Worm (Caenorhabditis elegans): ENCODE results near the gene F19G12.3.
A peak's percentile ranks its signal among the peaks of the same experiment; 100 is the strongest.

Gene F19G12.3

DNA sequence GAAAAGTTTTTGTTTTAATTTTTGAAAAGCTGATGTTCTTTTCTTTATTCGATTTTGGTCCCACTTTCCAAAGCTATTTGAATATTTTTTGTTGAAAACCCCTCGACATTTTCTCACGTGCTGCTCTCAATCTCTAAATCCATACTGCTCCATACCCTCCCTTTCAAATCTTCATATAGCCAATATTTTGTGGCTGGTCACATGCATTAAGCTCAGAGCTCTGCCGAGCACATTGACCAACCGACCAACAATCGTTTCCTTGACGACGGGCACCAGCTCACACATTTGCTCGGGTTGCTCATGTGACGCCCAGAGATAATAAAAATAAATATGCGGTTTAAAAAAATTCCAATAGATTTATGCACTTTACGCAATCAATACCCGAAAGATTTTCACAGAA is 14.3 kb downstream of the F19G12.3 start (continued):
- peak in 2 of 3 experiments; percentile 23 to 43 for TF ChIP-seq ceh-82 (tag; optimal IDR thresholded peaks at IDR 0.05)
- peak; percentile 40 for TF ChIP-seq snu-23 (GFP tag; optimal IDR thresholded peaks at IDR 0.05)
- TF ChIP-seq dsc-1 (tag; optimal IDR thresholded peaks at IDR 0.05): peak; percentile 79
- TF ChIP-seq egl-13 (tag; optimal IDR thresholded peaks at IDR 0.05): peak; percentile 44

ce11 chrX:1440161-1440560 is 15.6 kb downstream of the F19G12.3 start, which contains the start of gene sedl-1:
sedl-1 (minus strand) TSS chrX:1440261.
- TF ChIP-seq ceh-88 (GFP tag; IDR thresholded peaks at IDR 0.05) (no peak), F16B12.6 (tag; optimal IDR thresholded peaks at IDR 0.05) (no peak), nhr-20 (tag; optimal IDR thresholded peaks at IDR 0.05) (no peak), fkh-10 (GFP tag; optimal IDR thresholded peaks at IDR 0.05) (no peak), pqm-1 (tag; optimal IDR thresholded peaks at IDR 0.05) (no peak), C04F5.9 (tag; optimal IDR thresholded peaks at IDR 0.05) (no peak), fkh-8 (tag; optimal IDR thresholded peaks at IDR 0.05) (no peak), elt-2 (tag; optimal IDR thresholded peaks at IDR 0.05) (no peak), hlh-17 (GFP tag; optimal IDR thresholded peaks at IDR 0.05; ENCODE audit: borderline replicate concordance) (no peak), lin-13 (GFP tag; optimal IDR thresholded peaks at IDR 0.05) (no peak), unc-62 (GFP tag; optimal IDR thresholded peaks at IDR 0.05) (no peak), mab-9 (GFP tag; IDR thresholded peaks at IDR 0.05) (no peak), alr-1 (tag; optimal IDR thresholded peaks at IDR 0.05; ENCODE audit: borderline replicate concordance) (no peak), ceh-63 (GFP tag; optimal IDR thresholded peaks at IDR 0.05) (no peak), ztf-4 (tag; optimal IDR thresholded peaks at IDR 0.05) (no peak), lin-35 (GFP tag; optimal IDR thresholded peaks at IDR 0.05) (no peak), ets-5 (GFP tag; IDR thresholded peaks at IDR 0.05) (no peak)

DNA sequence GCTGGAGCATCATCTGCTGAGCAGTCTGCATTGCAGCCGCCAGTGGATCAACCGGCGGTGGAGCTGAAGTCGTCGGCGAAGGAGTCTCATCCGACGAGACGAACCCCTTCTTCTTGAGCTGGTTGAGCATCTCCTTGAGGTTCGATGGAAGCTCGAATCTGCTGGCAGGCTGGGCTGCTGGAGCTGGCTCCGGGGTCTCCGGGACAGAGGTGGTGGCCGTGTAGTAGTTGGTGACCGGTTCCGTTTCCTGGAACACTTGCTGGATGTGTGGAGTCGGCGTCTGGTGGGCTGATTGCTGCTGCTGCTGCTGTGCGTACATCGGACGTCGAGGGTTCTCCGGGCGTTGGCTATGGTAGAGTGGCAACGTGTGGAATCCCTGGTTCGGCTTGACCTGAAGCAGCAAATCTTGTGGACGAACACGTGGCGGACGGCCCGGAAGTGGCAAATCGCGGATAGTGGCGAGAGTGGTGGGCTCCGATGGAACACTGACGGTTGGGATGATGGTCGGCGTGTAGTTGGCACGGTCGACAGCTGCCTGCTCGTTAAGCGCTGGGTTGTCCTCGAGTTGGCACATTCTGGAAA is 17.1 kb downstream of the F19G12.3 start:
- no peak for TF ChIP-seq nhr-47 (tag; optimal IDR thresholded peaks at IDR 0.05)
- peak; percentile 1 for TF ChIP-seq ceh-8 (GFP tag; optimal IDR thresholded peaks at IDR 0.05)

DNA sequence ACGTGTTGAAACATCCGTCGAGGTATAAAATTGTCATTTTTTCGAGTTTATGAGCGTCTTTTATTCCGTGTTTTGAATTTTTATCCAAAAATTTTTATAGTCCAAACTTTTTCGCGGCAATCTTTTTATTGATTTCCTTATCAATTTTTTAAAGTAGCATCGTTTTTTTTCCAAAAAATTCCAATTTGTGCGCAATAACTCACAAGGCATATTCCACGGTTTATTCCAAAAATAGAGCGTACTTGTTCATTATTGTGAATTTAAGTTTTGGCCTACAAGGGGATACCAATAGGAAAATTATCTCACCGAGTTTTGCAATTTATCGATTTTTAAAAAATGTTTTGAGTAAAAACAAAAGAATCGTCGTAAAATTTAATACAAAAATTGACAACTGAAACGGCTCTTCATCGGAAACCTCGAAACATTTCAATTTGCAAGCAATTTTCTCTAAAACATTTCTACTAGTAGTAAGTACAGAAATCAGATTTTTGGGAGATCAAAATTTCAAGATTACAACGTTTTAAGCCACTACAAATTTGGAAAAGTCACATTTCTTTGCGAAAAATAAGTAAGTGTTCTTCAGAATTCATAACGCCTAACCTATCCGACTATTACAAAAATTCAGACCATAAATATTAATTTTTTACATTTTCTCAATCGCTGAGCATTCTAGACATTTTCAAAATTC is 19.1 kb downstream of the F19G12.3 start:
- TF ChIP-seq C34B4.2 (tag; optimal IDR thresholded peaks at IDR 0.05) (no peak), nhr-237 (tag; optimal IDR thresholded peaks at IDR 0.05) (no peak), pax-3 (tag; optimal IDR thresholded peaks at IDR 0.05) (no peak), nhr-47 (tag; optimal IDR thresholded peaks at IDR 0.05) (peak; percentile 5), F16B12.6 (tag; optimal IDR thresholded peaks at IDR 0.05) (no peak), lin-39 (tag; optimal IDR thresholded peaks at IDR 0.05) (peak; percentile 47), alr-1 (tag; optimal IDR thresholded peaks at IDR 0.05; ENCODE audit: borderline replicate concordance) (no peak), nhr-90 (tag; optimal IDR thresholded peaks at IDR 0.05; ENCODE audit: poor library complexity) (peak; percentile 42)

DNA sequence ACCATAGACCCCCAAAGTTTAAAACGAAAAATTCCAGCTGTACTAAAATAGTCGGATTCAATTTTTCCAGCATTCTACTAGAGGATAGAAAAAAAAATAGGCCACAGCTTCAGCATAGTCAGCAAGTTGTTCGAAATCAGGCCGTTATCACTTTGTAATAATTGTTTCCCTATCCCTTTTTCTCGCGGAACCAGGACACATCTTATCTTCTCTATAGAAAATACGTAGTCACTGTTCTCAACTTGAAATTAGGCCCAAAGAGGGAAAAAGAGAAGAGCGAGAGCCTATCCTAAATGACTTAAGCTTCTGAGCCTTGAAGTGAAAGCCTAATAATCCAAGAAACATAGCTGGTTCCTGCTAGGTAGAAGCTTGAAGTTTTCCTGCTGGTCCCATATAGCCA is 21.1 kb downstream of the F19G12.3 start:
- TF ChIP-seq ceh-90 (tag; optimal IDR thresholded peaks at IDR 0.05) (no peak), fos-1 (tag; optimal IDR thresholded peaks at IDR 0.05) (no peak), skn-1 (tag; optimal IDR thresholded peaks at IDR 0.05) (no peak), nhr-71 (tag; optimal IDR thresholded peaks at IDR 0.05) (peak; percentile 34), sptf-1 (tag; optimal IDR thresholded peaks at IDR 0.05) (no peak), lin-39 (tag; optimal IDR thresholded peaks at IDR 0.05) (no peak), mdl-1 (tag; optimal IDR thresholded peaks at IDR 0.05) (no peak), pag-3 (tag; optimal IDR thresholded peaks at IDR 0.05; ENCODE audit: borderline replicate concordance, insufficient read depth) (no peak), fkh-4 (tag; optimal IDR thresholded peaks at IDR 0.05; ENCODE audit: borderline replicate concordance) (no peak), tbx-2 (tag; optimal IDR thresholded peaks at IDR 0.05) (peak; percentile 16), nhr-47 (tag; optimal IDR thresholded peaks at IDR 0.05) (peak; percentile 31), C04F5.9 (tag; optimal IDR thresholded peaks at IDR 0.05) (no peak), rnt-1 (tag; optimal IDR thresholded peaks at IDR 0.05) (no peak), irx-1 (tag; optimal IDR thresholded peaks at IDR 0.05) (peak; percentile 14), alr-1 (tag; optimal IDR thresholded peaks at IDR 0.05; ENCODE audit: borderline replicate concordance) (no peak), ama-1 (optimal IDR thresholded peaks at IDR 0.05) (peak; percentile 26), lin-14 (GFP tag; optimal IDR thresholded peaks at IDR 0.05) (no peak), nhr-90 (tag; optimal IDR thresholded peaks at IDR 0.05; ENCODE audit: poor library complexity) (peak; percentile 9), fkh-10 (GFP tag; optimal IDR thresholded peaks at IDR 0.05) (no peak), nhr-12 (tag; optimal IDR thresholded peaks at IDR 0.05) (no peak), mef-2 (tag; optimal IDR thresholded peaks at IDR 0.05) (no peak)

All from whole organism, L1 larva.